Worm (Caenorhabditis elegans) whole organism, L4 larva: ENCODE results near the gene F17H10.1.

Source experiments
- ama-1 ChIP-seq: fragments of 150-350 bp; optimal IDR thresholded peaks from 2 replicates; lab custom pipeline; 2014; ENCODE audit warnings: inconsistent platforms, mixed read lengths
- hif-1 ChIP-seq, 2 experiments: sonication (generic microtip); optimal IDR thresholded peaks; 2 replicates each; lab custom pipeline; 2016 to 2017; ENCODE audit warnings: missing compliant biosample characterization in 2 of 2, missing genetic modification characterization in 2 of 2, missing genetic modification reagents in 2 of 2, missing genotype in 2 of 2, mild to moderate bottlenecking in 1 of 2
- nhr-28 ChIP-seq: fragments of 150-350 bp; optimal IDR thresholded peaks from 2 replicates; lab custom pipeline; 2014; ENCODE audit warnings: missing biosample characterization, missing genetic modification characterization
- nhr-48 ChIP-seq: sonication (generic microtip); optimal IDR thresholded peaks from 2 replicates; lab custom pipeline; 2016; ENCODE audit warnings: mild to moderate bottlenecking, missing genetic modification characterization, missing compliant biosample characterization
- pha-4 ChIP-seq, 2 experiments: fragments of 150-350 bp in 1 of 2; fragments of 200-800 bp in 1 of 2; sonication (Bioruptor generic) in 1 of 2; IDR thresholded peaks in 1 of 2; optimal IDR thresholded peaks in 1 of 2; 2 replicates each; pipeline versions ENCODE4 v1.3.6 to Lab custom; 2014 to 2022; ENCODE audit warnings: missing genetic modification characterization in 2 of 2, missing genetic modification reagents in 2 of 2, missing biosample characterization in 1 of 2, missing compliant biosample characterization in 1 of 2
- pqm-1 ChIP-seq: sonication (generic microtip); optimal IDR thresholded peaks from 2 replicates; lab custom pipeline; 2017; ENCODE audit warnings: missing biosample characterization, missing genetic modification characterization
- snpc-4 ChIP-seq: fragments of 150-350 bp; optimal IDR thresholded peaks from 2 replicates; lab custom pipeline; 2014; ENCODE audit warnings: missing biosample characterization, missing genetic modification characterization
- unc-62 ChIP-seq, 3 experiments: fragments of 150-350 bp in 1 of 3; sonication (generic microtip); optimal IDR thresholded peaks in 2 of 3; peaks in 1 of 3; 1 replicate in 1 of 3; 2 replicates in 2 of 3; lab custom pipeline; 2014 to 2017; ENCODE audit warnings: missing biosample characterization in 3 of 3, missing genetic modification characterization in 3 of 3, missing genetic modification reagents in 3 of 3, missing genotype in 1 of 3
- ztf-11 ChIP-seq: fragments of 150-350 bp; optimal IDR thresholded peaks from 2 replicates; lab custom pipeline; 2014; ENCODE audit warnings: missing biosample characterization, missing genetic modification characterization

DNA sequence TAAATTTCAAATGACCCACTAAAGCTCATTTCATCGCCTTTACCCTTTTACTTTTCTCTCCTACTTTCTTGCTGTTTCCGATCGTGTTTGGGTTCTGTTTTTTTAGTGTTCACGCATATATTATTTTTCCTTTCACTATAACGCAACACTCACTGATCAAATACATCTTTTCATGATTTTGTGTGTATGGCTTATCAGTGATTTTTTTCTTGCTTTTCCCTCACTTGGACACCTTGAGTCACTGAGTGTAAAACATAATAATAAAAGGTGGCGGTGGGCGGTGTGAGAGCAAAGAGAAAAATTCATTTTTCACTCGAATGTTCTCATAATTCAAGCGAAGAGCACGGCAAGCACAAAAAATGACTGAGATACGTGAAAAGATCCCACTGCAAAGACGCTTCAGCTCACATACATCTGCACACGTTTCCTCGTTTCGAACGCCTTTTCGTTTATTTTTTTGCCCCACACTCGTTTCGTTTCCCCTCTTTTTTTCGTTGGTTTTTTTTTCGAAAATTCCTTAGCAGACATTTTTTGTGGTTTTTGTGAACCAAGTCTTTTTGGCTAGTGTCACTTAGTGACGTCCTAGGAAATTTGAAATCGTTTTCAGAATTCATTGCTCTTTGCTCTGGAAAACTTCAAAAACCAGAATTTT is 42.0 kb upstream of the F17H10.1 start, which contains the start of gene K03A11.5:
- no peak for TF ChIP-seq nhr-48
- no peak for TF ChIP-seq unc-62 (GFP tag; optimal IDR thresholded peaks at IDR 0.05 in 1 of 2; lab: Kevin White, UChicago)
- no peak for TF ChIP-seq unc-62 (tag; optimal IDR thresholded peaks at IDR 0.05; lab: Kevin White, UChicago)
- no peak for TF ChIP-seq hif-1 (tag; optimal IDR thresholded peaks at IDR 0.05; lab: Kevin White, UChicago)
- TF ChIP-seq pqm-1 (tag; lab: Kevin White, UChicago) = peak; percentile 58
- no peak for TF ChIP-seq snpc-4
- TF ChIP-seq nhr-28 (tag; lab: Kevin White, UChicago) = peak; percentile 23
- TF ChIP-seq ama-1 (lab: Kevin White, UChicago) = no peak
- no peak for TF ChIP-seq pha-4 (GFP tag; IDR thresholded peaks at IDR 0.05; lab: Robert Waterston, UW)
- no peak for TF ChIP-seq pha-4 (tag; optimal IDR thresholded peaks at IDR 0.05; lab: Kevin White, UChicago)
- TF ChIP-seq ztf-11 (tag; lab: Kevin White, UChicago) = no peak
